Worm (Caenorhabditis elegans): ENCODE results near the gene C01G6.4.

The C01G6.4 gene

DNA sequence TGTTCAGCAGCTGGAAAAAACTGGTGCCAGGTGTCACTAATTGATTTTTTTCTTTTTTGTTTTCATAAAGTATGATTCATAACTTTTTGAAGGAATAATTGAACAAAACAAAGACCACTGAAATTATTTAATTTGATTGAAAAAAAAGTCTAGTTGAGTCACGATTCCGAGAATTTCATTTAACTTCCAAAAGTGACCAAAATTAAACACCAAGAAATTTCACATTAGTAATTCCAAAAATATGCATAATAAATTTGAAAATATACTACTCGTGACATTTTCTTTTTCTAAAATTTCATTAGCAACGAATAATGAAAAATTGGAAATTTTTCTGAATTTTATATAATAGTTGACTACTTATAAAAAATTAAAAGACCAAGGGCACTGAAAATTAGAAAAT is 9.2 kb upstream of the C01G6.4 start:
- no peak for TF ChIP-seq egrh-3 (GFP tag; IDR thresholded peaks at IDR 0.05)
- no peak for TF ChIP-seq B0336.3 (GFP tag; IDR thresholded peaks at IDR 0.05)
- TF ChIP-seq rcor-1 (GFP tag; IDR thresholded peaks at IDR 0.05), result no peak
- TF ChIP-seq unc-62 (GFP tag; optimal IDR thresholded peaks at IDR 0.05), result no peak
- no peak for TF ChIP-seq tlf-1 (GFP tag; optimal IDR thresholded peaks at IDR 0.05)

ce11 chrII:9281595-9281994 is 8.8 kb upstream of the C01G6.4 start:
- TF ChIP-seq K12H6.12 (tag; optimal IDR thresholded peaks at IDR 0.05) (peak; percentile 70), Y56A3A.18 (GFP tag; IDR thresholded peaks at IDR 0.05) (no peak), lin-40 (tag; optimal IDR thresholded peaks at IDR 0.05) (peak; percentile 0), hmg-1.2 (GFP tag; IDR thresholded peaks at IDR 0.05) (peak; percentile 21; the same call in 1 of the 2 replicates), somi-1 (GFP tag; optimal IDR thresholded peaks at IDR 0.05) (no peak), tbx-9 (tag; optimal IDR thresholded peaks at IDR 0.05; ENCODE audit: borderline replicate concordance) (no peak), dox-1 (GFP tag; IDR thresholded peaks at IDR 0.05) (peak; percentile 26; the same call in 1 of the 2 replicates), T07F8.4 (tag; optimal IDR thresholded peaks at IDR 0.05) (no peak), cebp-1 (GFP tag; IDR thresholded peaks at IDR 0.05) (peak; percentile 86; the same call in 1 of the 2 replicates), cebp-1 (tag; optimal IDR thresholded peaks at IDR 0.05) (peak; percentile 96), ceh-91 (GFP tag; IDR thresholded peaks at IDR 0.05) (no peak), zim-3 (tag; optimal IDR thresholded peaks at IDR 0.05) (no peak), mes-4 (tag; optimal IDR thresholded peaks at IDR 0.05) (no peak)

ce11 chrII:9280846-9281245 is 8.0 kb upstream of the C01G6.4 start:
- TF ChIP-seq repo-1 (tag; optimal IDR thresholded peaks at IDR 0.05), result no peak
- no peak for TF ChIP-seq hsf-1 (GFP tag; IDR thresholded peaks at IDR 0.05)
- no peak for TF ChIP-seq let-607 (tag; optimal IDR thresholded peaks at IDR 0.05)
- no peak for TF ChIP-seq let-526 (GFP tag; IDR thresholded peaks at IDR 0.05)
- TF ChIP-seq dpl-1 (GFP tag; optimal IDR thresholded peaks at IDR 0.05), result no peak
- TF ChIP-seq lin-35 (GFP tag; optimal IDR thresholded peaks at IDR 0.05), result no peak
- no peak for TF ChIP-seq nhr-120 (GFP tag; IDR thresholded peaks at IDR 0.05)
- no peak for TF ChIP-seq Y67H2A.10 (GFP tag; conservative IDR thresholded peaks at IDR 0.05)
- TF ChIP-seq sdz-38 (tag; optimal IDR thresholded peaks at IDR 0.05), result no peak

- no peak for TF ChIP-seq T26A5.8 (tag; optimal IDR thresholded peaks at IDR 0.05)
- TF ChIP-seq unc-62 (GFP tag; optimal IDR thresholded peaks at IDR 0.05), result peak; percentile 49
- TF ChIP-seq F49E8.2 (tag; optimal IDR thresholded peaks at IDR 0.05; ENCODE audit: insufficient read depth), result no peak
- no peak for TF ChIP-seq dox-1 (GFP tag; IDR thresholded peaks at IDR 0.05)
- TF ChIP-seq nfyb-1 (GFP tag; IDR thresholded peaks at IDR 0.05), result 0 out of 2 replicates have a peak, but pooled peaks have one; percentile 20
- TF ChIP-seq mcd-1 (GFP tag; IDR thresholded peaks at IDR 0.05), result no peak
- peak in 1 of 2 experiments; percentile 51 for TF ChIP-seq let-607 (tag; optimal IDR thresholded peaks at IDR 0.05)
- peak; percentile 61 for TF ChIP-seq nhr-80 (tag; optimal IDR thresholded peaks at IDR 0.05)
- no peak for TF ChIP-seq efl-1 (GFP tag; optimal IDR thresholded peaks at IDR 0.05)
- no peak for TF ChIP-seq rpc-1 (optimal IDR thresholded peaks at IDR 0.05)
- TF ChIP-seq rpc-1 (tag; optimal IDR thresholded peaks at IDR 0.05), result no peak
- no peak for TF ChIP-seq snpc-1.1 (tag; optimal IDR thresholded peaks at IDR 0.05; ENCODE audit: insufficient read depth)
Measured at ce11 chrII:9280048-9280772, 7.4 kb upstream of the C01G6.4 start, which contains the start of gene gldi-3. Gene gldi-3 (minus strand): TSS chrII:9280098.
